Worm (Caenorhabditis elegans): ENCODE results near the gene F14H3.15.

F14H3.15 gene

DNA sequence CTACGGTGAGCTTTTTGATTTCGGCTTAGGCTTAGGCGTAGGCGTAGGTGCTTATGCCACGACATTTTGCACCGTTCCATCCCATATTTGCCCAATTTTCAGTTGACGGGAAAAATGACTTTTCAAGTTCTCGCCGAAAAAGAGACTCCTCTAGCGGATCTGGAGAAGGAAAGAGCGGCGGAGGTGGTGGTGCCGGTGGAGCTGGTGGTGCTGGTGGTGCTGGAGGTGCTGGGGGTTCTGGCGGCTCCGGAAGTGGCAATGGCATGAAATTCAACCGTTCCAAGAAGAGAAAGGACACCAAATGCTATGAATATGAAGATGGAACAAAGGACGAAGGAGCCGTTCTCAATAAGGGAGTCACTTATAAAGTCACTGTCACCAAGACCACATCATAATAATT is 13.0 kb downstream of the F14H3.15 start:
- TF ChIP-seq klf-2 (GFP tag; conservative IDR thresholded peaks at IDR 0.05) (no peak), cog-1 (tag; optimal IDR thresholded peaks at IDR 0.05) (no peak), ztf-23 (GFP tag; IDR thresholded peaks at IDR 0.05) (no peak), ref-1 (GFP tag; conservative IDR thresholded peaks at IDR 0.05) (no peak), flt-1 (GFP tag; IDR thresholded peaks at IDR 0.05) (no peak), med-1 (GFP tag; optimal IDR thresholded peaks at IDR 0.05; ENCODE audit: insufficient read depth) (no peak), tab-1 (GFP tag; IDR thresholded peaks at IDR 0.05) (no peak), ztf-29 (GFP tag; IDR thresholded peaks at IDR 0.05) (no peak), T22C8.4 (GFP tag; IDR thresholded peaks at IDR 0.05) (no peak)

DNA sequence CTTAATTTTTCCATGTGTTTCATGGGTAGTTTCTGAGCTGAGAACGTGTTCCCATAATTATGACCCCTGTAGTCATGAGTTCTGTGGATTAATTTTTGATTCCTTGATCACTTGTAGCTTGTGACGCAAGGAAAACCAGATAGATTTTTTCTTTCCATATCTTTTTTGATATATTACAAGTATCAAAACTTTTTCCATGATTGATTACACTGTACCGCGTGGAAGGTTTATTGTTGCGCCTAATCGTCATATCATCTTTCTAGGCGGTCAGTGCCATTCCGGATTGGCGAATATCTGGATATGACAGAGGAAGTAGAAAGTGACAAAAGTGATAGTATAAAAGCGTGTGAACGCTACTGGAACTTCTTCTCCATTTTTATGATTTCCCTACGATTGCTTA is 13.5 kb downstream of the F14H3.15 start, which contains the start of gene ZK285.2:
Gene ZK285.2 (plus strand): TSS at position 301 of the 400 bp plus-strand sequence.
- TF ChIP-seq med-1 (GFP tag; optimal IDR thresholded peaks at IDR 0.05; ENCODE audit: insufficient read depth): no peak
- TF ChIP-seq ztf-23 (GFP tag; IDR thresholded peaks at IDR 0.05): no peak
- TF ChIP-seq klf-2 (GFP tag; conservative IDR thresholded peaks at IDR 0.05): no peak
- no peak for TF ChIP-seq tab-1 (GFP tag; IDR thresholded peaks at IDR 0.05)
- no peak for TF ChIP-seq flt-1 (GFP tag; IDR thresholded peaks at IDR 0.05)
- no peak for TF ChIP-seq ztf-29 (GFP tag; IDR thresholded peaks at IDR 0.05)
- no peak for TF ChIP-seq ref-1 (GFP tag; conservative IDR thresholded peaks at IDR 0.05)
- TF ChIP-seq T22C8.4 (GFP tag; IDR thresholded peaks at IDR 0.05): no peak
- no peak for TF ChIP-seq cog-1 (tag; optimal IDR thresholded peaks at IDR 0.05)

DNA sequence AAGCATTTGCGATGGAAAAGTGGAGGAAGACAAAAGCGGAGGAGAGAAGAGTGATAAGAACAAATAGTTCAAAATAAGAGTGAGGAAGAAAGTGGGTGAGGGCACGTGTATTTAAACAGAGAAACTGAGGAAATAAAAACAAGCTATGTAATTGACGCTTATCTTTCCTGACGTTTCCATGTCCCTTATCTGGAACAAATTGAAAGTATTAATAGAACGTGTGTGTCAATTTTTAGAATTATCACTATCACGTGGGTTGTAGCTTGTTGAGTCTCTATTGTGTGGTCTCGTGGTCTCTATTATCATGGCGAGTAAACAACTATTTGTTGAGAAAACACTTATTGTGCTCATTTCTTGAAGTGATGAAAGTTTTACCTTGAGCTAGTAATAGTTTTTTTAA is 14.2 kb downstream of the F14H3.15 start, which contains the start of gene T10C6.15:
Gene T10C6.15 (minus strand): TSS at position 104 of the 400 bp plus-strand sequence.
- TF ChIP-seq flt-1 (GFP tag; IDR thresholded peaks at IDR 0.05) (no peak), ztf-23 (GFP tag; IDR thresholded peaks at IDR 0.05) (no peak), tab-1 (GFP tag; IDR thresholded peaks at IDR 0.05) (no peak), cog-1 (tag; optimal IDR thresholded peaks at IDR 0.05) (no peak)

DNA sequence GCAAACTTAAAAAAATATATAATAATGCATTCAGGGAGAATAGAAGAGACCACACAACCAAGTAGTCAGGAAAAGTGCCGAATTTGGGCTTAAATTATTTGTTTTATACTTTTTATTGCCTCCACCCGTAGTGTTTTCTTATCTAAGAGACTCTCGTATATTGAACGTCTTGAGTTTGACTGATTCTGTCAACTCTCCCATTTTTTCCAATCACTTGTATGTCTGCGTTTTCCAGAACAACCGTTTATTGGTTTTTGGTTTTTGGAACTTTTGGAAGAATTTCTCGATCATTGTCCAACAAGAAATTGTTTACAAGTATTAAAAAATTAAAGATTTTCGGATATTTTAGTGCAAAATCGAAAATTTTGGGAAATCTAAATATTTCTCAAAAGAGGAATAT is 16.3 kb downstream of the F14H3.15 start:
- TF ChIP-seq ztf-23 (GFP tag; IDR thresholded peaks at IDR 0.05): no peak
- no peak for TF ChIP-seq T22C8.4 (GFP tag; IDR thresholded peaks at IDR 0.05)
- no peak for TF ChIP-seq klf-2 (GFP tag; conservative IDR thresholded peaks at IDR 0.05)
- TF ChIP-seq flt-1 (GFP tag; IDR thresholded peaks at IDR 0.05): no peak
- no peak for TF ChIP-seq ztf-29 (GFP tag; IDR thresholded peaks at IDR 0.05)
- no peak for TF ChIP-seq med-1 (GFP tag; optimal IDR thresholded peaks at IDR 0.05; ENCODE audit: insufficient read depth)
- no peak for TF ChIP-seq cog-1 (tag; optimal IDR thresholded peaks at IDR 0.05)
- TF ChIP-seq ref-1 (GFP tag; conservative IDR thresholded peaks at IDR 0.05): no peak
- no peak for TF ChIP-seq tab-1 (GFP tag; IDR thresholded peaks at IDR 0.05)

ce11 chrV:16042743-16043014 is 17.4 kb downstream of the F14H3.15 start:
- TF ChIP-seq ztf-29 (GFP tag; IDR thresholded peaks at IDR 0.05) (no peak), med-1 (GFP tag; optimal IDR thresholded peaks at IDR 0.05; ENCODE audit: insufficient read depth) (no peak), cog-1 (tag; optimal IDR thresholded peaks at IDR 0.05) (no peak), flt-1 (GFP tag; IDR thresholded peaks at IDR 0.05) (no peak; the same call in 1 of the 2 replicates), T22C8.4 (GFP tag; IDR thresholded peaks at IDR 0.05) (no peak), klf-2 (GFP tag; conservative IDR thresholded peaks at IDR 0.05) (no peak), tab-1 (GFP tag; IDR thresholded peaks at IDR 0.05) (no peak), ztf-23 (GFP tag; IDR thresholded peaks at IDR 0.05) (no peak), ref-1 (GFP tag; conservative IDR thresholded peaks at IDR 0.05) (no peak)

ce11 chrV:16041925-16042742 is 17.9 kb downstream of the F14H3.15 start, which contains the start of the genes his-2 and his-1:
Gene his-2, minus strand, starts transcription at chrV:16042283.
Gene his-1, plus strand, starts transcription at chrV:16042520.
- TF ChIP-seq flt-1 (GFP tag; IDR thresholded peaks at IDR 0.05) (peak; percentile 81), ztf-23 (GFP tag; IDR thresholded peaks at IDR 0.05) (0 out of 2 replicates have a peak, but pooled peaks have one; percentile 35), klf-2 (GFP tag; conservative IDR thresholded peaks at IDR 0.05) (0 out of 2 replicates have a peak, but pooled peaks have one; percentile 3)

DNA sequence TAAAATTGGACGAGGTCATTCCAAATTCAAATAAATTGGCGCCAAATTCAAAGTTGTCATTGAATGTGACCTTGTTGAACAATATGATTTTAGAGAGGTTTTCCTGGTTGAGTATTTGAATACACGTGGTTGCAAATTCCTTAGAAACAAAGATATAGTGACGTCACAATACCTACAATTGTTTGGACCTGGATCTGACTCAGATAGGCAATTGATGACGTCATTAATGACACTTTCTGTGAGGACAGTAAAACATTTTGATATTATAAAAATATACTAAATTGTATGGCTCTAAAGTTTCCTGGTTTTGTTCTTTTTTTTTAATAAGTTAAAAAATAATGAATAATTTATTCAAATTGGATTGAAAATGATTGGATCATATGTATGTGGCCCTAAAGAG is 18.6 kb downstream of the F14H3.15 start:
- no peak for TF ChIP-seq tab-1 (GFP tag; IDR thresholded peaks at IDR 0.05)
- no peak for TF ChIP-seq ref-1 (GFP tag; conservative IDR thresholded peaks at IDR 0.05)
- no peak for TF ChIP-seq ztf-23 (GFP tag; IDR thresholded peaks at IDR 0.05)
- no peak for TF ChIP-seq med-1 (GFP tag; optimal IDR thresholded peaks at IDR 0.05; ENCODE audit: insufficient read depth)
- TF ChIP-seq T22C8.4 (GFP tag; IDR thresholded peaks at IDR 0.05): no peak
- no peak for TF ChIP-seq klf-2 (GFP tag; conservative IDR thresholded peaks at IDR 0.05)
- no peak for TF ChIP-seq cog-1 (tag; optimal IDR thresholded peaks at IDR 0.05)
- TF ChIP-seq ztf-29 (GFP tag; IDR thresholded peaks at IDR 0.05): no peak
- no peak for TF ChIP-seq flt-1 (GFP tag; IDR thresholded peaks at IDR 0.05)

DNA sequence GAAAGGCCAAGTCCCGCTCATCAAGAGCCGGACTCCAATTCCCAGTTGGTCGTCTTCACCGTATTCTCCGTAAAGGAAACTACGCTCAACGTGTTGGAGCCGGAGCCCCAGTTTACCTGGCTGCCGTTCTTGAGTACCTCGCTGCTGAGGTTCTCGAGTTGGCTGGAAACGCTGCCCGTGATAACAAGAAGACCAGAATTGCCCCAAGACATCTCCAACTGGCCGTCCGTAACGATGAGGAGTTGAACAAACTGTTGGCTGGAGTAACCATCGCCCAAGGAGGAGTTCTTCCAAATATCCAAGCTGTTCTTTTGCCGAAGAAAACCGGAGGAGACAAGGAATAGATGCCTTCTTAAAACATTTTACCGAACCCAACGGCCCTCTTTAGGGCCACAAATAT is 19.2 kb downstream of the F14H3.15 start:
- TF ChIP-seq flt-1 (GFP tag; IDR thresholded peaks at IDR 0.05): peak; percentile 25

ce11 chrV:16040140-16040827 is 19.8 kb downstream of the F14H3.15 start, which contains the start of the genes his-4 and his-3:
Gene his-4, minus strand, starts transcription at chrV:16040515.
Gene his-3, plus strand, starts transcription at chrV:16040808.
- TF ChIP-seq ref-1 (GFP tag; conservative IDR thresholded peaks at IDR 0.05) (0 out of 2 replicates have a peak, but pooled peaks have one; percentile 7), flt-1 (GFP tag; IDR thresholded peaks at IDR 0.05) (peak; percentile 64; the same call in 1 of the 2 replicates), ztf-29 (GFP tag; IDR thresholded peaks at IDR 0.05) (peak; percentile 76), T22C8.4 (GFP tag; IDR thresholded peaks at IDR 0.05) (peak; percentile 12; the same call in 1 of the 2 replicates), cog-1 (tag; optimal IDR thresholded peaks at IDR 0.05) (peak; percentile 31)

- TF ChIP-seq tab-1 (GFP tag; IDR thresholded peaks at IDR 0.05): no peak
- no peak for TF ChIP-seq klf-2 (GFP tag; conservative IDR thresholded peaks at IDR 0.05)
- no peak for TF ChIP-seq T22C8.4 (GFP tag; IDR thresholded peaks at IDR 0.05)
- no peak for TF ChIP-seq med-1 (GFP tag; optimal IDR thresholded peaks at IDR 0.05; ENCODE audit: insufficient read depth)
- TF ChIP-seq ztf-23 (GFP tag; IDR thresholded peaks at IDR 0.05): no peak
- no peak for TF ChIP-seq flt-1 (GFP tag; IDR thresholded peaks at IDR 0.05)
- TF ChIP-seq cog-1 (tag; optimal IDR thresholded peaks at IDR 0.05): no peak
- no peak for TF ChIP-seq ref-1 (GFP tag; conservative IDR thresholded peaks at IDR 0.05)
- no peak for TF ChIP-seq ztf-29 (GFP tag; IDR thresholded peaks at IDR 0.05)
These were observed 23.9 kb downstream of the F14H3.15 start, which contains the start of gene T10C6.10 for ce11 chrV:16036166-16036565. Gene T10C6.10, plus strand, starts transcription at chrV:16036413.
